Worm (Caenorhabditis elegans): ENCODE measurements around the gene B0564.2.

The B0564.2 gene

ce11 chrIV:13070142-13070541 is 37.3 kb upstream of the B0564.2 start, which contains the start of gene scl-7:
Gene scl-7 (plus strand): TSS chrIV:13070442.
- TF ChIP-seq jun-1 (tag; optimal IDR thresholded peaks at IDR 0.05) (no peak), lsy-12 (tag; optimal IDR thresholded peaks at IDR 0.05) (no peak), ztf-4 (tag; optimal IDR thresholded peaks at IDR 0.05) (no peak), egl-27 (tag; optimal IDR thresholded peaks at IDR 0.05) (no peak), mdl-1 (tag; optimal IDR thresholded peaks at IDR 0.05) (no peak), fkh-10 (GFP tag; optimal IDR thresholded peaks at IDR 0.05) (no peak), nhr-43 (tag; optimal IDR thresholded peaks at IDR 0.05; ENCODE audit: poor library complexity, severe bottlenecking) (no peak)

DNA sequence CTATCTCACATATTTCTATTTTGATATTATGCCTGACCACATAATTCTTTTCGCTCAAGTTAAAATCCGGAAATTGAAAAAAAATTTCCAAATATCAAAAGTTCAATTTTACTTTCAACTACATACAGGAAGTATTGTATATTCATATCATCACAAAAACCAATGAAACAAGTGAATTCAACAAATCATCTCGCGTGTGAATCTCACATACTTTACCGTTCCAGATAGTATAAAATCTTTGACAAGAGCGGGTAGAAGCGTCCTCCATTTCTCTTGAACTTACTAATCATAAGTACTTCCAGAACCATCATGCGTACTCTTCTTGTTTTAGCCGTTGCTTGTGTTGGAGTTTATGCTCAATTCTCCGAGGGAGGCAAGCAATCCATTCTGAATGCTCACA is 36.0 kb upstream of the B0564.2 start, which contains the start of gene scl-8:
TSS of gene scl-8 (plus strand) at position 301 of the 400 bp plus-strand sequence.
- TF ChIP-seq ceh-28 (tag; optimal IDR thresholded peaks at IDR 0.05): no peak

DNA sequence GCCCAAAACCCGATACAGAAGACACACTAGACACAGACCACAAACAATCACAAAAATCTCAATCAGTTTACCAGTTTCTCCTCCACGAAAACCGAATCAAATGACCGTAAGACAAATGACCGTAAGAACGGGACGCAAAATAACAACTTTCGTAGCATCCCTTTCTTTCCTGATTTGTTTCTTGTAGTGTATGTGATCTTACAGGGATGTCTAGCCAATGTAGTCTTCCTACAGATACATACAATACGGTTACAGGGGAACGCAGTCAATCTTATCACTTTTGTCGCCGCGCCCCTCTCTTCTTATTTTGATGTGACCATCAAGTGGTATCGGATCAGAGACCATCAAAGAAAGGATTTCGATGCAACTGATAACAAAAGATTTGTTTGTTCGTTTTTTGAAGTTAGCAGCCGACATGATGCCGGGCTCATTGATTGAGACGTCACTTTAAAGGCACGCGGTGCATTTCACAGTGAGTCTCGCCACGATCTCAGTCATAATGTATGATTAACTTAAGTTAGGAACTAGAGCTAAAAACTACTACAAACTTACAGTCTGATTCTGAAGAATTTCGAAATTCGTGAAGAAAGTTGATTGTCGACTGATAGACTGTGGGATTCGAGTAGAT is 31.7 kb upstream of the B0564.2 start:
- TF ChIP-seq unc-62 (GFP tag; optimal IDR thresholded peaks at IDR 0.05): no peak
- TF ChIP-seq fos-1 (tag; optimal IDR thresholded peaks at IDR 0.05): no peak
- no peak for TF ChIP-seq lsy-12 (tag; optimal IDR thresholded peaks at IDR 0.05)
- no peak for TF ChIP-seq elt-1 (tag; optimal IDR thresholded peaks at IDR 0.05)
- no peak for TF ChIP-seq ztf-11 (tag; optimal IDR thresholded peaks at IDR 0.05)
- TF ChIP-seq nhr-43 (tag; optimal IDR thresholded peaks at IDR 0.05; ENCODE audit: poor library complexity, severe bottlenecking): peak; percentile 63
- TF ChIP-seq nhr-25 (tag; optimal IDR thresholded peaks at IDR 0.05): peak; percentile 17
- no peak for TF ChIP-seq elt-2 (tag; optimal IDR thresholded peaks at IDR 0.05)
- TF ChIP-seq egl-27 (tag; optimal IDR thresholded peaks at IDR 0.05): no peak
- TF ChIP-seq nhr-237 (tag; optimal IDR thresholded peaks at IDR 0.05): no peak
- no peak for TF ChIP-seq nhr-77 (tag; optimal IDR thresholded peaks at IDR 0.05)
- no peak for TF ChIP-seq ceh-28 (tag; optimal IDR thresholded peaks at IDR 0.05)
- TF ChIP-seq R02D3.7 (tag; optimal IDR thresholded peaks at IDR 0.05): no peak
- no peak for TF ChIP-seq ZK546.5 (tag; optimal IDR thresholded peaks at IDR 0.05)
- TF ChIP-seq lin-39 (tag; optimal IDR thresholded peaks at IDR 0.05): no peak
- TF ChIP-seq fkh-2 (tag; optimal IDR thresholded peaks at IDR 0.05): no peak
- peak; percentile 51 for TF ChIP-seq nhr-23 (tag; optimal IDR thresholded peaks at IDR 0.05)
- no peak for TF ChIP-seq ama-1 (optimal IDR thresholded peaks at IDR 0.05)
- no peak for TF ChIP-seq nhr-67 (tag; optimal IDR thresholded peaks at IDR 0.05)
- TF ChIP-seq daf-12 (tag; optimal IDR thresholded peaks at IDR 0.05): no peak
- peak in 2 of 3 experiments; percentile 43 to 47 for TF ChIP-seq elt-3 (tag; optimal IDR thresholded peaks at IDR 0.05)
- TF ChIP-seq eor-1 (tag; optimal IDR thresholded peaks at IDR 0.05): no peak
- TF ChIP-seq aly-2 (tag; optimal IDR thresholded peaks at IDR 0.05): no peak

ce11 chrIV:13076620-13077019 is 30.8 kb upstream of the B0564.2 start, which contains the start of gene C39E9.7:
Gene C39E9.7 (minus strand): TSS chrIV:13076720.
- TF ChIP-seq lsy-12 (tag; optimal IDR thresholded peaks at IDR 0.05) (no peak), hmg-11 (tag; optimal IDR thresholded peaks at IDR 0.05) (no peak), nhr-12 (tag; optimal IDR thresholded peaks at IDR 0.05) (no peak), nhr-76 (tag; optimal IDR thresholded peaks at IDR 0.05) (no peak), ceh-28 (tag; optimal IDR thresholded peaks at IDR 0.05) (no peak), elt-2 (tag; optimal IDR thresholded peaks at IDR 0.05) (no peak), sea-2 (GFP tag; optimal IDR thresholded peaks at IDR 0.05) (no peak), ztf-11 (tag; optimal IDR thresholded peaks at IDR 0.05) (no peak), tbx-2 (tag; optimal IDR thresholded peaks at IDR 0.05) (no peak), egl-5 (tag; optimal IDR thresholded peaks at IDR 0.05) (no peak), fkh-2 (tag; optimal IDR thresholded peaks at IDR 0.05) (no peak), zag-1 (tag; optimal IDR thresholded peaks at IDR 0.05) (no peak), unc-39 (tag; optimal IDR thresholded peaks at IDR 0.05) (no peak), nhr-237 (tag; optimal IDR thresholded peaks at IDR 0.05) (no peak), ceh-9 (tag; optimal IDR thresholded peaks at IDR 0.05) (no peak), mml-1 (tag; optimal IDR thresholded peaks at IDR 0.05) (no peak)

Measured in whole organism, L3 larva.